Fruit fly (Drosophila melanogaster) whole organism: ENCODE measurements around the gene Ttc1.

Source experiments
- CG8478 ChIP-seq: fragments of >200 bp; optimal IDR thresholded peaks from 2 replicates; lab custom pipeline; 2018; ENCODE audit warnings: inconsistent platforms
- Dll ChIP-seq: fragments of >200 bp; optimal IDR thresholded peaks from 2 replicates; lab custom pipeline; 2017
- EcR ChIP-seq, 2 experiments: fragments of >200 bp; optimal IDR thresholded peaks; 2 replicates each; lab custom pipeline; 2017; ENCODE audit warnings: missing biosample characterization in 2 of 2, missing genetic modification characterization in 2 of 2, missing genetic modification reagents in 2 of 2
- pan ChIP-seq: fragments of >200 bp; optimal IDR thresholded peaks from 2 replicates; lab custom pipeline; 2017
- psq ChIP-seq: fragments of >200 bp; optimal IDR thresholded peaks from 2 replicates; lab custom pipeline; 2017
- usp ChIP-seq: fragments of >200 bp; optimal IDR thresholded peaks from 2 replicates; lab custom pipeline; 2017; ENCODE audit warnings: missing biosample characterization, missing genetic modification characterization, mixed read lengths

Gene Ttc1

dm6 chr3R:16442937-16443336, at the start of gene Ttc1, which contains the start of gene CG14882:
TSS of gene Ttc1 (minus strand) at chr3R:16443007.
TSS of gene CG14882 (plus strand) at chr3R:16443207.
- TF ChIP-seq CG8478 (lab: Kevin White, UChicago) (no peak), psq (lab: Kevin White, UChicago) (no peak), pan (lab: Kevin White, UChicago) (no peak), Dll (lab: Kevin White, UChicago) (no peak), EcR (GFP tag; optimal IDR thresholded peaks at IDR 0.05; lab: Kevin White, UChicago) (no peak), usp (GFP tag; lab: Kevin White, UChicago) (no peak)

- TF ChIP-seq usp (GFP tag; lab: Kevin White, UChicago) (no peak), EcR (GFP tag; optimal IDR thresholded peaks at IDR 0.05; lab: Kevin White, UChicago) (no peak), CG8478 (lab: Kevin White, UChicago) (no peak), psq (lab: Kevin White, UChicago) (no peak), Dll (lab: Kevin White, UChicago) (no peak), pan (lab: Kevin White, UChicago) (no peak)
These were observed 42.9 kb upstream of the Ttc1 start for dm6 chr3R:16485487-16486233.

dm6 chr3R:16483877-16484417, 41.1 kb upstream of the Ttc1 start, which contains the start of gene Der-2:
TSS of gene Der-2 (minus strand) at chr3R:16484223.
- TF ChIP-seq EcR (GFP tag; optimal IDR thresholded peaks at IDR 0.05; lab: Kevin White, UChicago) (no peak), Dll (lab: Kevin White, UChicago) (no peak), pan (lab: Kevin White, UChicago) (no peak), usp (GFP tag; lab: Kevin White, UChicago) (no peak), CG8478 (lab: Kevin White, UChicago) (no peak), psq (lab: Kevin White, UChicago) (no peak)

- no peak for TF ChIP-seq usp (GFP tag; lab: Kevin White, UChicago)
- no peak for TF ChIP-seq pan (lab: Kevin White, UChicago)
- no peak for TF ChIP-seq Dll (lab: Kevin White, UChicago)
- no peak for TF ChIP-seq CG8478 (lab: Kevin White, UChicago)
- no peak for TF ChIP-seq EcR (GFP tag; optimal IDR thresholded peaks at IDR 0.05; lab: Kevin White, UChicago)
- TF ChIP-seq psq (lab: Kevin White, UChicago) = no peak
These were observed 39.5 kb upstream of the Ttc1 start, which contains the start of gene Sdhaf3 for dm6 chr3R:16482276-16482675. TSS of gene Sdhaf3 (minus strand) at chr3R:16482452.

dm6 chr3R:16480995-16481394, 38.2 kb upstream of the Ttc1 start, which contains the start of gene Dhfr:
TSS of gene Dhfr (plus strand) at chr3R:16481167.
- TF ChIP-seq usp (GFP tag; lab: Kevin White, UChicago) (no peak), Dll (lab: Kevin White, UChicago) (no peak), psq (lab: Kevin White, UChicago) (no peak), pan (lab: Kevin White, UChicago) (no peak)

dm6 chr3R:16477033-16477432, 34.2 kb upstream of the Ttc1 start, which contains the start of gene Gyc89Db:
TSS of gene Gyc89Db (plus strand) at chr3R:16477110.
- no peak for TF ChIP-seq psq (lab: Kevin White, UChicago)
- TF ChIP-seq usp (GFP tag; lab: Kevin White, UChicago) = no peak
- no peak for TF ChIP-seq CG8478 (lab: Kevin White, UChicago)
- no peak for TF ChIP-seq EcR (GFP tag; optimal IDR thresholded peaks at IDR 0.05; lab: Kevin White, UChicago)
- no peak for TF ChIP-seq pan (lab: Kevin White, UChicago)
- no peak for TF ChIP-seq Dll (lab: Kevin White, UChicago)

dm6 chr3R:16476472-16476871, 33.7 kb upstream of the Ttc1 start:
- TF ChIP-seq Dll (lab: Kevin White, UChicago) (no peak), EcR (GFP tag; optimal IDR thresholded peaks at IDR 0.05; lab: Kevin White, UChicago) (no peak), pan (lab: Kevin White, UChicago) (no peak), psq (lab: Kevin White, UChicago) (no peak), usp (GFP tag; lab: Kevin White, UChicago) (no peak), CG8478 (lab: Kevin White, UChicago) (no peak)

dm6 chr3R:16472301-16472700, 29.5 kb upstream of the Ttc1 start, which contains the start of gene Gyc89Da:
TSS of gene Gyc89Da (plus strand) at chr3R:16472601.
- TF ChIP-seq CG8478 (lab: Kevin White, UChicago) (no peak), pan (lab: Kevin White, UChicago) (no peak), psq (lab: Kevin White, UChicago) (no peak), EcR (GFP tag; optimal IDR thresholded peaks at IDR 0.05; lab: Kevin White, UChicago) (no peak), usp (GFP tag; lab: Kevin White, UChicago) (no peak), Dll (lab: Kevin White, UChicago) (no peak)

- TF ChIP-seq EcR (GFP tag; optimal IDR thresholded peaks at IDR 0.05; lab: Kevin White, UChicago) = no peak
- TF ChIP-seq pan (lab: Kevin White, UChicago) = no peak
- no peak for TF ChIP-seq usp (GFP tag; lab: Kevin White, UChicago)
- TF ChIP-seq Dll (lab: Kevin White, UChicago) = no peak
- no peak for TF ChIP-seq CG8478 (lab: Kevin White, UChicago)
- TF ChIP-seq psq (lab: Kevin White, UChicago) = no peak
These were observed 26.9 kb upstream of the Ttc1 start, which contains the start of the genes CG42232 and CSN5 for dm6 chr3R:16469501-16470263. TSS of gene CG42232 (minus strand) at chr3R:16469663. TSS of gene CSN5 (plus strand) at chr3R:16470099.

dm6 chr3R:16468556-16468955, 25.7 kb upstream of the Ttc1 start:
- TF ChIP-seq psq (lab: Kevin White, UChicago) (no peak), usp (GFP tag; lab: Kevin White, UChicago) (no peak), pan (lab: Kevin White, UChicago) (no peak), EcR (GFP tag; optimal IDR thresholded peaks at IDR 0.05; lab: Kevin White, UChicago) (no peak), Dll (lab: Kevin White, UChicago) (no peak), CG8478 (lab: Kevin White, UChicago) (no peak)
